Worm (Caenorhabditis elegans) whole organism, L3 larva: Measurements from ENCODE around the gene cpt-6.

Experiments
- R02D3.7 ChIP-seq: fragments of 150-350 bp; optimal IDR thresholded peaks from 2 replicates; lab custom pipeline; 2014; ENCODE audit warnings: missing biosample characterization, missing genetic modification characterization
- ZK546.5 ChIP-seq: sonication (generic microtip); optimal IDR thresholded peaks from 2 replicates; lab custom pipeline; 2017; ENCODE audit warnings: missing biosample characterization, missing genetic modification characterization
- ceh-16 ChIP-seq: sonication (generic microtip); optimal IDR thresholded peaks from 2 replicates; lab custom pipeline; 2017; ENCODE audit warnings: missing biosample characterization, missing genetic modification characterization
- ceh-28 ChIP-seq: fragments of 150-350 bp; optimal IDR thresholded peaks from 2 replicates; lab custom pipeline; 2014; ENCODE audit warnings: missing biosample characterization, missing genetic modification reagents, missing genetic modification characterization
- ceh-9 ChIP-seq: sonication (generic microtip); optimal IDR thresholded peaks from 2 replicates; lab custom pipeline; 2018; ENCODE audit warnings: missing biosample characterization, missing genetic modification characterization
- egl-27 ChIP-seq: sonication (generic microtip); optimal IDR thresholded peaks from 4 replicates; lab custom pipeline; 2017; ENCODE audit warnings: missing biosample characterization, missing genetic modification reagents, missing genetic modification characterization
- egl-5 ChIP-seq: fragments of 150-350 bp; optimal IDR thresholded peaks from 2 replicates; lab custom pipeline; 2017; ENCODE audit warnings: missing biosample characterization, missing genetic modification reagents, missing genetic modification characterization, inconsistent platforms
- elt-1 ChIP-seq: fragments of 150-350 bp; optimal IDR thresholded peaks from 2 replicates; lab custom pipeline; 2014; ENCODE audit warnings: missing biosample characterization, missing genetic modification characterization
- elt-2 ChIP-seq: sonication (generic microtip); optimal IDR thresholded peaks from 2 replicates; lab custom pipeline; 2016; ENCODE audit warnings: missing genetic modification reagents, mild to moderate bottlenecking, missing genetic modification characterization, missing compliant biosample characterization
- fkh-2 ChIP-seq: fragments of 150-350 bp; optimal IDR thresholded peaks from 2 replicates; lab custom pipeline; 2014; ENCODE audit warnings: missing biosample characterization, missing genetic modification reagents, missing genetic modification characterization
- hmg-11 ChIP-seq: sonication (generic microtip); optimal IDR thresholded peaks from 2 replicates; lab custom pipeline; 2016; ENCODE audit warnings: missing genetic modification characterization, missing compliant biosample characterization
- jun-1 ChIP-seq: fragments of 150-350 bp; optimal IDR thresholded peaks from 2 replicates; lab custom pipeline; 2014; ENCODE audit warnings: missing biosample characterization, missing genetic modification reagents, missing genetic modification characterization
- lin-15B ChIP-seq: fragments of 150-350 bp; optimal IDR thresholded peaks from 2 replicates; lab custom pipeline; 2014; ENCODE audit warnings: missing biosample characterization, missing genetic modification characterization
- lin-39 ChIP-seq: fragments of 150-350 bp; optimal IDR thresholded peaks from 2 replicates; lab custom pipeline; 2018; ENCODE audit warnings: missing biosample characterization, missing genetic modification reagents, missing genetic modification characterization
- lsy-12 ChIP-seq: sonication (generic microtip); optimal IDR thresholded peaks from 2 replicates; lab custom pipeline; 2016; ENCODE audit warnings: mild to moderate bottlenecking, missing genetic modification characterization, missing compliant biosample characterization
- mdl-1 ChIP-seq: fragments of 150-350 bp; optimal IDR thresholded peaks from 2 replicates; lab custom pipeline; 2014; ENCODE audit warnings: missing biosample characterization, missing genetic modification characterization
- mml-1 ChIP-seq: fragments of 150-350 bp; sonication (generic microtip); optimal IDR thresholded peaks from 3 replicates; lab custom pipeline; 2014; ENCODE audit warnings: missing biosample characterization, missing genetic modification characterization
- nfya-1 ChIP-seq: sonication (generic microtip); optimal IDR thresholded peaks from 2 replicates; lab custom pipeline; 2017; ENCODE audit warnings: missing genetic modification characterization, mild to moderate bottlenecking, missing compliant biosample characterization, antibody characterized with exemption, moderate library complexity; ENCODE audit not compliant: insufficient read depth
- nhr-11 ChIP-seq: fragments of 150-350 bp; optimal IDR thresholded peaks from 2 replicates; lab custom pipeline; 2014; ENCODE audit warnings: missing biosample characterization, missing genetic modification characterization
- nhr-12 ChIP-seq: fragments of 150-350 bp; optimal IDR thresholded peaks from 2 replicates; lab custom pipeline; 2014; ENCODE audit warnings: missing biosample characterization, missing genetic modification characterization
- nhr-23 ChIP-seq: fragments of 150-350 bp; optimal IDR thresholded peaks from 2 replicates; lab custom pipeline; 2014; ENCODE audit warnings: missing biosample characterization, missing genetic modification reagents, missing genetic modification characterization
- nhr-237 ChIP-seq: fragments of 150-350 bp; optimal IDR thresholded peaks from 2 replicates; lab custom pipeline; 2014; ENCODE audit warnings: missing biosample characterization, missing genetic modification characterization
- nhr-25 ChIP-seq: sonication (generic microtip); optimal IDR thresholded peaks from 2 replicates; lab custom pipeline; 2017; ENCODE audit warnings: missing biosample characterization, missing genetic modification characterization
- nhr-43 ChIP-seq: sonication (generic microtip); optimal IDR thresholded peaks from 2 replicates; lab custom pipeline; 2016; ENCODE audit warnings: mild to moderate bottlenecking, missing genetic modification characterization, missing compliant biosample characterization; ENCODE audit not compliant: poor library complexity, severe bottlenecking
- nhr-67 ChIP-seq: fragments of 150-350 bp; optimal IDR thresholded peaks from 2 replicates; lab custom pipeline; 2014; ENCODE audit warnings: missing biosample characterization, missing genetic modification characterization
- nhr-77 ChIP-seq: fragments of 150-350 bp; optimal IDR thresholded peaks from 2 replicates; lab custom pipeline; 2014; ENCODE audit warnings: missing biosample characterization, missing genetic modification characterization
- pha-4 ChIP-seq: fragments of 150-350 bp; optimal IDR thresholded peaks from 2 replicates; lab custom pipeline; 2014; ENCODE audit warnings: missing biosample characterization, missing genetic modification reagents, missing genetic modification characterization
- pqm-1 ChIP-seq: fragments of 150-350 bp; optimal IDR thresholded peaks from 2 replicates; lab custom pipeline; 2017; ENCODE audit warnings: missing biosample characterization, missing genetic modification characterization, inconsistent platforms
- sea-2 ChIP-seq: fragments of 150-350 bp; sonication (generic microtip); optimal IDR thresholded peaks from 4 replicates; lab custom pipeline; 2014; ENCODE audit warnings: missing biosample characterization, missing genetic modification reagents, missing genetic modification characterization
- skn-1 ChIP-seq: fragments of 150-350 bp; optimal IDR thresholded peaks from 2 replicates; lab custom pipeline; 2014; ENCODE audit warnings: missing biosample characterization, missing genetic modification characterization
- snpc-4 ChIP-seq: fragments of 150-350 bp; optimal IDR thresholded peaks from 2 replicates; lab custom pipeline; 2014; ENCODE audit warnings: missing biosample characterization, missing genetic modification characterization
- unc-62 ChIP-seq: fragments of 150-350 bp; sonication (generic microtip); optimal IDR thresholded peaks from 4 replicates; lab custom pipeline; 2014; ENCODE audit warnings: missing biosample characterization, missing genetic modification reagents, missing genetic modification characterization
- zag-1 ChIP-seq: fragments of 150-350 bp; optimal IDR thresholded peaks from 2 replicates; lab custom pipeline; 2014; ENCODE audit warnings: missing biosample characterization, missing genetic modification characterization

cpt-6 gene

DNA sequence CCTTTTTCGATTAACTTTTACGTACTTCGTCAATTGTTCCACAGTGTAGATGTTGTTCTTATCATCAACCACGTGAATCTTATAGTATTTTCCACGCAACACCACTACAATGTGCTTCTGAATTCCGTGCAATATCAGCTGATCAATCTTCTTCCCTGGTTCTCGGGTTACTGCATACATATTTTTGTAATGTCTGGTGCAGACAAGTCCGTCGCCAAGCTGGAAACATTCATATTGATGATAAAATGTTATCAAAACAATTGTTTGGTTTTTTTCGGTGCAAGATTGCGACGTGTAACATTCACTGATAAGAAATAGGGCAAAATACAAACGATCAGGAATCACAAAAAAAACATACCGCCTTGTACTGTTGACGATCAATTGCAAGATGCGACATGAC lies 1.2 kb downstream of the cpt-6 start:
- TF ChIP-seq R02D3.7 (tag; lab: Kevin White, UChicago) (no peak), lin-15B (tag; lab: Kevin White, UChicago) (no peak), snpc-4 (no peak), pqm-1 (peak; percentile 33), lsy-12 (tag; lab: Kevin White, UChicago) (no peak), elt-2 (peak; percentile 87), skn-1 (peak; percentile 7)
- TF ChIP-seq, all 47 proteins: peak for 3

DNA sequence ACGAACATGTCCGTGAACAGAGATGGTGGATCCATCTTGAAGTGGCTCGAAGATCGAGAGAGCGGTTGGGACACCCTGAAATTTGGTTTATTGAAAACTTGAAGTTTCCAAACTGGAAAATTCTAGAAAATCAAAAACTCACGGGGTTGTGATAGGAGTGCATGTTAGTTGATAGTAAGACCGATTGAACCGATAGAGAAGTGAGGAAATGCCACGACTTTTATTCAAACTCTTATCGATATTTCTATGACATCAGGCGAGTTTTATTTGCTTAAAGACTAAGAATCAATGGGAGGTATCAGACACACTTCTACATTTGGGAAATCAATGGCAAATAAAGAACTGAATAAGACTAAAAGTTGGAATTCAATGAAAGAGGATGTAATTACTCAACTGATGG lies 4.9 kb downstream of the cpt-6 start, which contains the start of gene lec-10:
TSS of gene lec-10 (minus strand) at position 272 of the 400 bp plus-strand sequence.
- TF ChIP-seq nhr-67 (tag; lab: Kevin White, UChicago) (no peak), ceh-9 (tag; lab: Kevin White, UChicago) (no peak), zag-1 (no peak), pqm-1 (peak; percentile 89), lin-39 (tag; lab: Kevin White, UChicago) (no peak), hmg-11 (tag; lab: Kevin White, UChicago) (no peak), unc-62 (no peak), lin-15B (tag; lab: Kevin White, UChicago) (no peak), mml-1 (tag; lab: Kevin White, UChicago) (no peak), elt-2 (peak; percentile 95), mdl-1 (tag; lab: Kevin White, UChicago) (no peak), pha-4 (peak; percentile 59), nfya-1 (tag; lab: Kevin White, UChicago) (no peak), fkh-2 (tag; lab: Kevin White, UChicago) (no peak), nhr-237 (no peak), nhr-11 (tag; lab: Kevin White, UChicago) (no peak), nhr-12 (tag; lab: Kevin White, UChicago) (no peak), sea-2 (no peak), lsy-12 (tag; lab: Kevin White, UChicago) (no peak), jun-1 (tag; lab: Kevin White, UChicago) (peak; percentile 26)

DNA sequence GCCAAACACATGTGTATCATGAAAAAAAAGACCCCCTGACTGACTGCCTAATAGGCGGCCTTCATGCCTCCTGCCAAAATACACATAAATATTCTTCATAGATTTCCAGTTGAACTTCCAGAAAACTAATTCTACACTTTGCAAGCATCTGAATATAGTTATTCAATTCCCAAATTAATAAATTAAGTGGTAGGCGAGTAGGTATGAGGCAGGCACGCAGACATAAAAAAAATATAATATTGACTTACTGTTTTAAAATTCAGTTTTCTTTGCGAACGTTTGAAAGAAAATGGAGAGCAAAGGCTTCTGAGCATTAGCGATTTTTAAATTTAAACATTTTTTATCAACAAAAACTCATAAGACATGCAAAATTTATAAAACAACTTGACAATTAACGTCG lies 5.8 kb downstream of the cpt-6 start:
- peak; percentile 45 for TF ChIP-seq jun-1 (tag; lab: Kevin White, UChicago)
- no peak for TF ChIP-seq nhr-237
- peak; percentile 27 for TF ChIP-seq elt-2
- TF ChIP-seq ceh-28 (tag; lab: Kevin White, UChicago), result peak; percentile 8

ce11 chrV:6485109-6485508 lies 8.6 kb downstream of the cpt-6 start:
- TF ChIP-seq nfya-1 (tag; lab: Kevin White, UChicago) (no peak), nhr-25 (tag; lab: Kevin White, UChicago) (no peak), lin-15B (tag; lab: Kevin White, UChicago) (no peak), pqm-1 (no peak), elt-2 (no peak), skn-1 (no peak), lin-39 (tag; lab: Kevin White, UChicago) (no peak), nhr-237 (no peak), sea-2 (no peak), nhr-77 (tag; lab: Kevin White, UChicago) (no peak), ceh-16 (tag; lab: Kevin White, UChicago) (no peak), pha-4 (no peak), nhr-23 (no peak), R02D3.7 (tag; lab: Kevin White, UChicago) (no peak), mml-1 (tag; lab: Kevin White, UChicago) (no peak), mdl-1 (tag; lab: Kevin White, UChicago) (no peak), ceh-9 (tag; lab: Kevin White, UChicago) (no peak), snpc-4 (no peak)

ce11 chrV:6476026-6476425 lies 17.7 kb downstream of the cpt-6 start:
- TF ChIP-seq egl-5 (tag; lab: Kevin White, UChicago) (no peak), pha-4 (peak; percentile 52), skn-1 (peak; percentile 39), elt-2 (peak; percentile 87), ZK546.5 (tag; lab: Kevin White, UChicago) (no peak), egl-27 (tag; lab: Kevin White, UChicago) (no peak), pqm-1 (peak; percentile 76)

DNA sequence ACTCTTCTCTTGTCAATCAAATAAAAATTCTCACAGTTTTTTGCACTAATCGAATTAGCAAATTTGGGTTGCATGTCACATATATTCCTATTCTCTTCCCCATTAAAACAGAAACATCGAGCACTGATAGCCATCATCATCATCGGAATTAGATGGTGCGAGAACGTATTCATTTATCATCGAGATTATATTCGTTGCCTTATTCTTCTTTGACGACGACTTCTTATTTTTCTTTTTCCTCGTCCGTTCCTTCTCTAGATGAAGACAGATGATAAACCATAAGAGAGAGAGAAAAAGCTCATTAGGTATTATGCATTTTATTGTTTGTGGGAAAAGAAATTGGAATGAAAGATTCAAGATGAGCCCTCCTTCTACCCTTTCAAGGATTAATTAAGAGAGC lies 22.5 kb downstream of the cpt-6 start:
- no peak for TF ChIP-seq nhr-43
- peak; percentile 56 for TF ChIP-seq elt-1 (tag; lab: Kevin White, UChicago)
